Fruit fly (Drosophila melanogaster) whole organism, embryonic: ENCODE measurements around the gene Sqor.
A peak's percentile ranks its signal among the peaks of the same experiment; 100 is the strongest.

Experiments used
- ATbp ChIP-seq: fragments of 200-800 bp; sonication (Bioruptor generic); optimal IDR thresholded peaks from 2 replicates; lab custom pipeline; 2017; ENCODE audit warnings: missing biosample characterization, mild to moderate bottlenecking, missing genetic modification characterization, missing genetic modification reagents
- BEAF-32 ChIP-seq: fragments of 200-800 bp; sonication (Bioruptor generic); optimal IDR thresholded peaks from 3 replicates; lab custom pipeline; 2017; ENCODE audit warnings: missing biosample characterization, missing genetic modification characterization, mild to moderate bottlenecking, moderate library complexity, missing genetic modification reagents
- Bdp1 ChIP-seq: fragments of 200-800 bp; sonication (Bioruptor generic); optimal IDR thresholded peaks from 3 replicates; lab custom pipeline; 2016; ENCODE audit warnings: missing biosample characterization, missing genetic modification characterization
- CG10959 ChIP-seq: fragments of 200-800 bp; sonication (Bioruptor generic); IDR thresholded peaks from 2 replicates; pipeline ENCODE4 v1.3.6; 2022; ENCODE audit warnings: missing biosample characterization, missing genetic modification characterization
- CG11247 ChIP-seq: fragments of 200-800 bp; sonication (Bioruptor generic); IDR thresholded peaks from 2 replicates; pipeline ENCODE4 v1.3.6; 2022; ENCODE audit warnings: missing biosample characterization, missing genetic modification characterization
- CG11504 ChIP-seq: fragments of 200-800 bp; sonication (Bioruptor generic); optimal IDR thresholded peaks from 3 replicates; lab custom pipeline; 2019; ENCODE audit warnings: missing biosample characterization, mild to moderate bottlenecking, missing genetic modification characterization, moderate library complexity
- CG11560 ChIP-seq: fragments of 200-800 bp; sonication (Bioruptor generic); IDR thresholded peaks from 3 replicates; pipeline ENCODE4 v1.3.6; 2022; ENCODE audit warnings: missing biosample characterization, missing genetic modification characterization
- CG12769 ChIP-seq: fragments of 200-800 bp; sonication (Bioruptor generic); optimal IDR thresholded peaks from 2 replicates; lab custom pipeline; 2019; ENCODE audit warnings: missing biosample characterization, mild to moderate bottlenecking, missing genetic modification characterization, moderate library complexity
- CG14441 ChIP-seq: fragments of 200-800 bp; sonication (Bioruptor generic); IDR thresholded peaks from 2 replicates; pipeline ENCODE4 v1.3.6; 2022; ENCODE audit warnings: missing biosample characterization, missing genetic modification characterization
- CG15269 ChIP-seq: fragments of 200-800 bp; sonication (Bioruptor generic); optimal IDR thresholded peaks from 2 replicates; lab custom pipeline; 2018; ENCODE audit warnings: missing biosample characterization, mild to moderate bottlenecking, missing genetic modification characterization, moderate library complexity
- CG15514 ChIP-seq: fragments of 200-800 bp; sonication (Bioruptor generic); optimal IDR thresholded peaks from 3 replicates; lab custom pipeline; 2017; ENCODE audit warnings: missing biosample characterization, missing genetic modification characterization, mild to moderate bottlenecking, moderate library complexity, missing genetic modification reagents
- CG1603 ChIP-seq: fragments of 200-800 bp; sonication (Bioruptor generic); optimal IDR thresholded peaks from 2 replicates; lab custom pipeline; 2019; ENCODE audit warnings: missing biosample characterization, mild to moderate bottlenecking, missing genetic modification characterization, moderate library complexity
- CG17361 ChIP-seq: fragments of 200-800 bp; sonication (Bioruptor generic); IDR thresholded peaks from 3 replicates; pipeline ENCODE4 v1.3.6; 2022; ENCODE audit warnings: missing biosample characterization, missing genetic modification characterization
- CG2120 ChIP-seq: fragments of 200-800 bp; sonication (Bioruptor generic); optimal IDR thresholded peaks from 3 replicates; lab custom pipeline; 2016; ENCODE audit warnings: missing biosample characterization, missing genetic modification characterization
- CG32532 ChIP-seq: fragments of 200-800 bp; sonication (Bioruptor generic); IDR thresholded peaks from 2 replicates; pipeline ENCODE4 v1.3.6; 2022; ENCODE audit warnings: missing biosample characterization, missing genetic modification characterization
- CG3281 ChIP-seq: fragments of 200-800 bp; sonication (Bioruptor generic); optimal IDR thresholded peaks from 3 replicates; lab custom pipeline; 2017; ENCODE audit warnings: missing biosample characterization, mild to moderate bottlenecking, missing genetic modification characterization
- CG4617 ChIP-seq: fragments of 200-800 bp; sonication (Bioruptor generic); optimal IDR thresholded peaks from 3 replicates; lab custom pipeline; 2016; ENCODE audit warnings: missing biosample characterization, missing genetic modification characterization, borderline replicate concordance
- CG4820 ChIP-seq: fragments of 200-800 bp; sonication (Bioruptor generic); optimal IDR thresholded peaks from 3 replicates; lab custom pipeline; 2016; ENCODE audit warnings: missing biosample characterization, missing genetic modification characterization
- CG4854 ChIP-seq: fragments of 200-800 bp; sonication (Bioruptor generic); optimal IDR thresholded peaks from 2 replicates; lab custom pipeline; 2016; ENCODE audit warnings: missing biosample characterization, missing genetic modification characterization, inconsistent platforms
- CG5245 ChIP-seq: fragments of 200-800 bp; sonication (Bioruptor generic); optimal IDR thresholded peaks from 3 replicates; lab custom pipeline; 2016; ENCODE audit warnings: missing biosample characterization, missing genetic modification characterization
- CG6791 ChIP-seq: fragments of 200-800 bp; sonication (Bioruptor generic); IDR thresholded peaks from 3 replicates; pipeline ENCODE4 v1.3.6; 2022; ENCODE audit warnings: missing biosample characterization, missing genetic modification characterization; ENCODE audit not compliant: partially characterized antibody
- CG8388 ChIP-seq: fragments of 200-800 bp; sonication (Bioruptor generic); optimal IDR thresholded peaks from 2 replicates; lab custom pipeline; 2019; ENCODE audit warnings: missing biosample characterization, mild to moderate bottlenecking, missing genetic modification characterization, moderate library complexity
- CG8924 ChIP-seq: fragments of 200-800 bp; optimal IDR thresholded peaks from 3 replicates; lab custom pipeline; 2019; ENCODE audit warnings: missing biosample characterization, mild to moderate bottlenecking, missing genetic modification characterization, moderate library complexity
- CG9727 ChIP-seq: fragments of 200-800 bp; sonication (Bioruptor generic); optimal IDR thresholded peaks from 3 replicates; lab custom pipeline; 2017; ENCODE audit warnings: missing biosample characterization, mild to moderate bottlenecking, missing genetic modification characterization
- CkIIα-i1 ChIP-seq: fragments of 200-800 bp; sonication (Bioruptor generic); IDR thresholded peaks from 2 replicates; pipeline ENCODE4 v1.3.6; 2022; ENCODE audit warnings: missing biosample characterization, missing genetic modification characterization
- CrebB ChIP-seq: fragments of 200-800 bp; sonication (Bioruptor generic); optimal IDR thresholded peaks from 3 replicates; lab custom pipeline; 2018; ENCODE audit warnings: missing biosample characterization, mild to moderate bottlenecking, missing genetic modification characterization
- Deaf1 ChIP-seq: fragments of 200-800 bp; optimal IDR thresholded peaks from 3 replicates; lab custom pipeline; 2019; ENCODE audit warnings: missing biosample characterization, mild to moderate bottlenecking, missing genetic modification characterization, moderate library complexity
- Ets65A ChIP-seq: fragments of 200-800 bp; sonication (Bioruptor generic); peaks from one replicate; lab custom pipeline; 2016; ENCODE audit warnings: missing biosample characterization, missing genetic modification characterization
- HHEX ChIP-seq: fragments of 200-800 bp; sonication (Bioruptor generic); optimal IDR thresholded peaks from 3 replicates; lab custom pipeline; 2017; ENCODE audit warnings: missing biosample characterization, mild to moderate bottlenecking, missing genetic modification characterization, missing genetic modification reagents
- Jarid2 ChIP-seq: fragments of 200-800 bp; sonication (Bioruptor generic); optimal IDR thresholded peaks from 3 replicates; lab custom pipeline; 2017; ENCODE audit warnings: mild to moderate bottlenecking, missing biosample characterization, missing genetic modification reagents, missing genetic modification characterization
- MTF-1 ChIP-seq: fragments of 200-800 bp; sonication (Bioruptor generic); optimal IDR thresholded peaks from 2 replicates; lab custom pipeline; 2018; ENCODE audit warnings: missing biosample characterization, mild to moderate bottlenecking, missing genetic modification characterization, borderline replicate concordance
- Mrtf ChIP-seq: fragments of 200-800 bp; sonication (Bioruptor generic); IDR thresholded peaks from 3 replicates; pipeline ENCODE4 v1.3.6; 2022; ENCODE audit warnings: missing biosample characterization, missing genetic modification characterization
- PHDP ChIP-seq: fragments of 200-800 bp; sonication (Bioruptor generic); optimal IDR thresholded peaks from 3 replicates; lab custom pipeline; 2018; ENCODE audit warnings: missing biosample characterization, mild to moderate bottlenecking, missing genetic modification characterization, moderate library complexity
- Rx ChIP-seq: fragments of 200-800 bp; sonication (Bioruptor generic); IDR thresholded peaks from 2 replicates; pipeline ENCODE4 v1.3.6; 2022; ENCODE audit warnings: missing biosample characterization, missing genetic modification characterization
- ase ChIP-seq: fragments of 200-800 bp; sonication (Bioruptor generic); IDR thresholded peaks from 3 replicates; pipeline ENCODE4 v1.3.6; 2022; ENCODE audit warnings: missing biosample characterization, missing genetic modification characterization
- chinmo ChIP-seq: fragments of 200-800 bp; sonication (Bioruptor generic); IDR thresholded peaks from 4 replicates; pipeline ENCODE4 v1.3.6; 2022; ENCODE audit warnings: missing biosample characterization, missing genetic modification characterization; ENCODE audit not compliant: partially characterized antibody
- ci ChIP-seq: fragments of 200-800 bp; sonication (Bioruptor generic); IDR thresholded peaks from 3 replicates; pipeline ENCODE4 v1.3.6; 2022; ENCODE audit warnings: missing biosample characterization, missing genetic modification characterization
- crol ChIP-seq: fragments of 200-800 bp; sonication (Bioruptor generic); IDR thresholded peaks from 2 replicates; pipeline ENCODE4 v1.3.6; 2022; ENCODE audit warnings: missing biosample characterization, missing genetic modification characterization
- cwo ChIP-seq: fragments of 200-800 bp; sonication (Bioruptor generic); optimal IDR thresholded peaks from 3 replicates; lab custom pipeline; 2017; ENCODE audit warnings: missing biosample characterization, missing genetic modification characterization, mild to moderate bottlenecking, moderate library complexity, missing genetic modification reagents
- emc ChIP-seq: fragments of 200-800 bp; sonication (Bioruptor generic); optimal IDR thresholded peaks from 2 replicates; lab custom pipeline; 2016; ENCODE audit warnings: missing biosample characterization, missing genetic modification characterization
- gce ChIP-seq: fragments of 200-800 bp; sonication (Bioruptor generic); IDR thresholded peaks from 3 replicates; pipeline ENCODE4 v1.3.6; 2022; ENCODE audit warnings: missing biosample characterization, missing genetic modification characterization
- kni ChIP-seq: fragments of 200-800 bp; sonication (Bioruptor generic); optimal IDR thresholded peaks from 3 replicates; lab custom pipeline; 2017; ENCODE audit warnings: mild to moderate bottlenecking, missing biosample characterization, missing genetic modification reagents, missing genetic modification characterization
- lmd ChIP-seq: fragments of 200-800 bp; sonication (Bioruptor generic); IDR thresholded peaks from 2 replicates; pipeline ENCODE4 v1.3.6; 2022; ENCODE audit warnings: missing biosample characterization, missing genetic modification characterization
- luna ChIP-seq: fragments of 200-800 bp; sonication (Bioruptor generic); optimal IDR thresholded peaks from 2 replicates; lab custom pipeline; 2016; ENCODE audit warnings: missing biosample characterization, missing genetic modification characterization
- row ChIP-seq: fragments of 200-800 bp; sonication (Bioruptor generic); IDR thresholded peaks from 3 replicates; pipeline ENCODE4 v1.3.6; 2022; ENCODE audit warnings: missing biosample characterization, missing genetic modification characterization
- salm ChIP-seq: fragments of 200-800 bp; sonication (Bioruptor generic); optimal IDR thresholded peaks from 2 replicates; lab custom pipeline; 2018; ENCODE audit warnings: missing biosample characterization, mild to moderate bottlenecking, missing genetic modification characterization
- sd ChIP-seq: fragments of 200-800 bp; sonication (Bioruptor generic); optimal IDR thresholded peaks from 3 replicates; lab custom pipeline; 2018; ENCODE audit warnings: missing biosample characterization, mild to moderate bottlenecking, missing genetic modification characterization, moderate library complexity
- sens ChIP-seq: fragments of 200-800 bp; sonication (Bioruptor generic); peaks from one replicate; lab custom pipeline; 2016; ENCODE audit warnings: missing biosample characterization, missing genetic modification characterization
- sr ChIP-seq: fragments of 200-800 bp; sonication (Bioruptor generic); IDR thresholded peaks from 3 replicates; pipeline ENCODE4 v1.3.6; 2022; ENCODE audit warnings: missing biosample characterization, missing genetic modification characterization
- unpg ChIP-seq: fragments of 200-800 bp; sonication (Bioruptor generic); optimal IDR thresholded peaks from 3 replicates; lab custom pipeline; 2018; ENCODE audit warnings: missing biosample characterization, mild to moderate bottlenecking, missing genetic modification characterization, moderate library complexity
- wdn ChIP-seq: fragments of 200-800 bp; sonication (Bioruptor generic); IDR thresholded peaks from 2 replicates; pipeline ENCODE4 v1.3.6; 2022; ENCODE audit warnings: missing biosample characterization, missing genetic modification characterization

Gene Sqor

DNA sequence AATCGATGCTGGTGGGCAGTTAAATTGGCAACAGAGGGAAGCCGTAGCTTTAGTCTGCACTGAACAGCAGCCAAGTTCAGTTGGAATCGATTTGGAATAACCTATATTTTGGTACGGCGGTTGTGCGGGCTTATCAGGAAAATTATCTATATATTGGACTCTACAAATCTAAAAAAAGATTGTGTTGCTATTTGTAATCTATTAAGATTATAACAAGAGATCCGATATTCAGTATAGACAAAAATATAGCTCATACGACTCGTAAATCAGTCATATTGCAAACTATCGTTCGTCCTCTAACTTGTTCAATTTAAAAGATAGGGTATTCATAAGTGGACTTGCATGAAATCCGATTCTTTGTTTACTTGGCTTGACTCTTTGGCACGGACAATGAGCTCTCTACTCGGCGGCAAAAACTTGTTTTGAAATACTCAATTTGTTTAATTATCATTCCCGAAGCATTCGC is 48.7 kb downstream of the Sqor start, which contains the start of gene Hexo1 (continued):
- no peak for TF ChIP-seq sr (GFP tag; lab: Robert Waterston, UW)
- peak; percentile 19 for TF ChIP-seq sd (tag; lab: Kevin White, UChicago)
- TF ChIP-seq CG14441 (GFP tag; lab: Robert Waterston, UW), result no peak
- TF ChIP-seq CG1603, result peak; percentile 23
- no peak for TF ChIP-seq Deaf1 (tag; lab: Kevin White, UChicago)
- TF ChIP-seq CG3281, result peak; percentile 42
- peak; percentile 65 for TF ChIP-seq CG15269 (tag; lab: Kevin White, UChicago)
- no peak for TF ChIP-seq CG8388 (GFP tag; lab: Kevin White, UChicago)
- peak; percentile 25 for TF ChIP-seq CG8924 (tag; lab: Kevin White, UChicago)
- TF ChIP-seq emc (GFP tag; lab: Kevin White, UChicago), result no peak
- TF ChIP-seq chinmo (GFP tag; lab: Robert Waterston, UW), result 0 out of 4 replicates have a peak, but pooled peaks have one; percentile 47
- no peak for TF ChIP-seq ase (GFP tag; lab: Robert Waterston, UW)
- TF ChIP-seq CG10959, result no peak
- peak; percentile 56; the same call in 1 of the 3 replicates for TF ChIP-seq ci (GFP tag; lab: Robert Waterston, UW)
- peak; percentile 79 for TF ChIP-seq row (GFP tag; lab: Robert Waterston, UW)
- no peak for TF ChIP-seq MTF-1 (GFP tag; lab: Kevin White, UChicago)
- no peak for TF ChIP-seq Mrtf (GFP tag; lab: Robert Waterston, UW)
- TF ChIP-seq Jarid2, result no peak
- peak; percentile 53 for TF ChIP-seq CG2120 (GFP tag; lab: Kevin White, UChicago)
- peak; percentile 23 for TF ChIP-seq CrebB
- TF ChIP-seq HHEX (GFP tag; lab: Kevin White, UChicago), result no peak
- peak; percentile 21 for TF ChIP-seq sens
- no peak for TF ChIP-seq luna
- no peak for TF ChIP-seq CG11560 (tag; lab: Robert Waterston, UW)
- TF ChIP-seq CG5245 (GFP tag; lab: Kevin White, UChicago), result no peak
- TF ChIP-seq Bdp1, result no peak
- no peak for TF ChIP-seq Rx (GFP tag; lab: Robert Waterston, UW)
- peak; percentile 17 for TF ChIP-seq cwo (GFP tag; lab: Kevin White, UChicago)
- peak; percentile 36 for TF ChIP-seq unpg
- no peak for TF ChIP-seq CkIIα-i1 (GFP tag; lab: Robert Waterston, UW)
- 0 out of 2 replicates have a peak, but pooled peaks have one; percentile 33 for TF ChIP-seq wdn (GFP tag; lab: Robert Waterston, UW)
- peak; percentile 92 for TF ChIP-seq Ets65A (GFP tag; lab: Kevin White, UChicago)
- TF ChIP-seq kni (GFP tag; lab: Kevin White, UChicago), result peak; percentile 11
- peak; percentile 78 for TF ChIP-seq CG15514 (GFP tag; lab: Kevin White, UChicago)
- no peak for TF ChIP-seq CG9727
- peak; percentile 30; the same call in 1 of the 3 replicates for TF ChIP-seq CG17361 (GFP tag; lab: Robert Waterston, UW)
- no peak for TF ChIP-seq gce (GFP tag; lab: Robert Waterston, UW)
- TF ChIP-seq salm (tag; lab: Kevin White, UChicago), result no peak
- TF ChIP-seq CG32532 (GFP tag; lab: Robert Waterston, UW), result peak; percentile 51; the same call in 1 of the 2 replicates
- no peak for TF ChIP-seq CG11247 (GFP tag; lab: Robert Waterston, UW)
- TF ChIP-seq lmd (GFP tag; lab: Robert Waterston, UW), result no peak
- 0 out of 3 replicates have a peak, but pooled peaks have one; percentile 22 for TF ChIP-seq CG6791 (GFP tag; lab: Robert Waterston, UW)
- TF ChIP-seq CG4854 (GFP tag; lab: Kevin White, UChicago), result peak; percentile 2
- no peak for TF ChIP-seq BEAF-32 (GFP tag; lab: Kevin White, UChicago)
- TF ChIP-seq CG12769, result peak; percentile 12
- TF ChIP-seq ATbp (GFP tag; lab: Kevin White, UChicago), result peak; percentile 40
- TF ChIP-seq CG4617 (GFP tag; lab: Kevin White, UChicago), result no peak
- no peak for TF ChIP-seq CG11504 (tag; lab: Kevin White, UChicago)
- peak; percentile 48 for TF ChIP-seq PHDP (tag; lab: Kevin White, UChicago)
- no peak for TF ChIP-seq crol (GFP tag; lab: Robert Waterston, UW)
- TF ChIP-seq CG4820, result no peak
